Worm (Caenorhabditis elegans): ENCODE measurements around the gene pept-1.

ce11 chrX:6430510-6430909, 26.2 kb upstream of the pept-1 start, which contains the start of gene ctsa-2:
- TF ChIP-seq mep-1 (tag; optimal IDR thresholded peaks at IDR 0.05) (no peak), nhr-76 (tag; optimal IDR thresholded peaks at IDR 0.05) (no peak), elt-3 (tag; optimal IDR thresholded peaks at IDR 0.05) (no peak), nhr-237 (tag; optimal IDR thresholded peaks at IDR 0.05) (no peak), elt-1 (tag; optimal IDR thresholded peaks at IDR 0.05; ENCODE audit: borderline replicate concordance, insufficient read depth) (no peak), ces-1 (GFP tag; optimal IDR thresholded peaks at IDR 0.05) (no peak), ztf-11 (tag; optimal IDR thresholded peaks at IDR 0.05) (no peak), nhr-28 (tag; optimal IDR thresholded peaks at IDR 0.05) (no peak), snpc-4 (tag; optimal IDR thresholded peaks at IDR 0.05) (no peak), nhr-12 (tag; optimal IDR thresholded peaks at IDR 0.05) (no peak), sptf-1 (tag; optimal IDR thresholded peaks at IDR 0.05) (no peak)

All from whole organism, mixed stage, embryonic.